Fruit fly (Drosophila melanogaster) whole organism, wandering third instar larva: Measurements from ENCODE around the gene Rpn12.

ENCODE experiments used
- Abd-B ChIP-seq: fragments of >200 bp; optimal IDR thresholded peaks from 2 replicates; lab custom pipeline; 2017; ENCODE audit warnings: missing biosample characterization, missing genetic modification characterization
- CrebA ChIP-seq: fragments of 200-800 bp; sonication (Bioruptor generic); optimal IDR thresholded peaks from 2 replicates; lab custom pipeline; 2016; ENCODE audit warnings: missing biosample characterization, mild to moderate bottlenecking, missing genetic modification characterization, borderline replicate concordance
- Hr78 ChIP-seq: fragments of >200 bp; optimal IDR thresholded peaks from 2 replicates; lab custom pipeline; 2017; ENCODE audit warnings: missing biosample characterization, missing genetic modification characterization
- Jra ChIP-seq: sonication (Bioruptor generic); optimal IDR thresholded peaks from 2 replicates; lab custom pipeline; 2016; ENCODE audit warnings: missing biosample characterization, missing genetic modification characterization
- br ChIP-seq: fragments of 200-800 bp; sonication (Bioruptor generic); optimal IDR thresholded peaks from 2 replicates; lab custom pipeline; 2016; ENCODE audit warnings: missing biosample characterization, missing genetic modification characterization
- dmrt93B ChIP-seq: fragments of 200-800 bp; sonication (Bioruptor generic); optimal IDR thresholded peaks from 2 replicates; lab custom pipeline; 2018; ENCODE audit warnings: missing biosample characterization, mild to moderate bottlenecking, missing genetic modification characterization
- dsf ChIP-seq: sonication (Bioruptor generic); optimal IDR thresholded peaks from 2 replicates; lab custom pipeline; 2016; ENCODE audit warnings: missing biosample characterization, missing genetic modification characterization, borderline replicate concordance
- ey ChIP-seq: fragments of 200-800 bp; sonication (Bioruptor generic); optimal IDR thresholded peaks from 2 replicates; lab custom pipeline; 2016; ENCODE audit warnings: missing biosample characterization, missing genetic modification characterization
- psq ChIP-seq: fragments of 200-800 bp; sonication (Bioruptor generic); optimal IDR thresholded peaks from 3 replicates; lab custom pipeline; 2017; ENCODE audit warnings: missing biosample characterization, mild to moderate bottlenecking, missing genetic modification characterization, moderate library complexity
- sage ChIP-seq: fragments of 200-800 bp; sonication (Bioruptor generic); optimal IDR thresholded peaks from 2 replicates; lab custom pipeline; 2016; ENCODE audit warnings: missing biosample characterization, mild to moderate bottlenecking, missing genetic modification characterization
- sv ChIP-seq: fragments of 200-800 bp; sonication (Bioruptor generic); optimal IDR thresholded peaks from 3 replicates; lab custom pipeline; 2016; ENCODE audit warnings: missing biosample characterization, missing genetic modification characterization
- tai ChIP-seq: sonication (Bioruptor generic); optimal IDR thresholded peaks from 2 replicates; lab custom pipeline; 2016; ENCODE audit warnings: missing biosample characterization, missing genetic modification characterization

dm6 chr3L:16569456-16569855 lies 13.4 kb upstream of the Rpn12 start:
- TF ChIP-seq dmrt93B (GFP tag; lab: Kevin White, UChicago) (no peak), sv (GFP tag; lab: Kevin White, UChicago) (no peak), ey (no peak), Abd-B (GFP tag; lab: Kevin White, UChicago) (no peak), Jra (GFP tag; lab: Kevin White, UChicago) (no peak), CrebA (GFP tag; lab: Kevin White, UChicago) (no peak), sage (no peak), psq (no peak), Hr78 (GFP tag; lab: Kevin White, UChicago) (no peak), tai (GFP tag; lab: Kevin White, UChicago) (no peak), dsf (GFP tag; lab: Kevin White, UChicago) (no peak), br (GFP tag; lab: Kevin White, UChicago) (no peak)
